Fruit fly (Drosophila melanogaster) whole organism, embryonic: ENCODE measurements around the gene CG31068.

Experiments used
- CG10209 ChIP-seq: fragments of 200-800 bp; sonication (Bioruptor generic); optimal IDR thresholded peaks from 3 replicates; lab custom pipeline; 2017; ENCODE audit warnings: missing biosample characterization, mild to moderate bottlenecking, missing genetic modification characterization, missing genetic modification reagents
- CG14050 ChIP-seq: fragments of 200-800 bp; sonication (Bioruptor generic); IDR thresholded peaks from 3 replicates; pipeline ENCODE4 v1.3.6; 2022; ENCODE audit warnings: missing biosample characterization, missing genetic modification characterization
- CG17328 ChIP-seq: fragments of 200-800 bp; sonication (Bioruptor generic); IDR thresholded peaks from 2 replicates; pipeline ENCODE4 v1.3.6; 2022; ENCODE audit warnings: missing biosample characterization, missing genetic modification characterization
- CG32767 ChIP-seq: fragments of 200-800 bp; sonication (Bioruptor generic); IDR thresholded peaks from 2 replicates; pipeline ENCODE4 v1.3.6; 2022; ENCODE audit warnings: missing biosample characterization, missing genetic modification characterization
- CG7987 ChIP-seq: fragments of 200-800 bp; sonication (Bioruptor generic); optimal IDR thresholded peaks from 2 replicates; lab custom pipeline; 2018; ENCODE audit warnings: missing biosample characterization, mild to moderate bottlenecking, missing genetic modification characterization, moderate library complexity
- CG8359 ChIP-seq: fragments of 200-800 bp; sonication (Bioruptor generic); optimal IDR thresholded peaks from 2 replicates; lab custom pipeline; 2017; ENCODE audit warnings: missing biosample characterization, mild to moderate bottlenecking, missing genetic modification characterization, borderline replicate concordance
- NfI ChIP-seq: fragments of 200-800 bp; sonication (Bioruptor generic); optimal IDR thresholded peaks from 3 replicates; lab custom pipeline; 2018; ENCODE audit warnings: missing biosample characterization, mild to moderate bottlenecking, missing genetic modification characterization, moderate library complexity
- bcd ChIP-seq: fragments of 200-800 bp; sonication (Bioruptor generic); optimal IDR thresholded peaks from 2 replicates; lab custom pipeline; 2017; ENCODE audit warnings: missing biosample characterization, mild to moderate bottlenecking, missing genetic modification characterization
- bowl ChIP-seq: fragments of 200-800 bp; sonication (Bioruptor generic); IDR thresholded peaks from 2 replicates; pipeline ENCODE4 v1.3.6; 2022; ENCODE audit warnings: missing biosample characterization, missing genetic modification characterization
- caup ChIP-seq: fragments of 200-800 bp; sonication (Bioruptor generic); optimal IDR thresholded peaks from 3 replicates; lab custom pipeline; 2017; ENCODE audit warnings: missing biosample characterization, mild to moderate bottlenecking, missing genetic modification characterization, moderate library complexity; ENCODE audit not compliant: severe bottlenecking
- lilli ChIP-seq: fragments of 200-800 bp; sonication (Bioruptor generic); optimal IDR thresholded peaks from 3 replicates; lab custom pipeline; 2016; ENCODE audit warnings: missing biosample characterization, missing genetic modification characterization
- salm ChIP-seq: fragments of 200-800 bp; sonication (Bioruptor generic); optimal IDR thresholded peaks from 2 replicates; lab custom pipeline; 2018; ENCODE audit warnings: missing biosample characterization, mild to moderate bottlenecking, missing genetic modification characterization
- zfh2 ChIP-seq: fragments of 200-800 bp; sonication (Bioruptor generic); optimal IDR thresholded peaks from 2 replicates; lab custom pipeline; 2016; ENCODE audit warnings: missing biosample characterization, missing genetic modification characterization

- TF ChIP-seq CG14050 (GFP tag; lab: Robert Waterston, UW) (no peak), bowl (GFP tag; lab: Robert Waterston, UW) (no peak), CG7987 (GFP tag; lab: Kevin White, UChicago) (no peak), caup (no peak), zfh2 (no peak), lilli (GFP tag; lab: Kevin White, UChicago) (no peak), bcd (GFP tag; lab: Kevin White, UChicago) (no peak), CG17328 (GFP tag; lab: Robert Waterston, UW) (no peak), CG10209 (GFP tag; lab: Kevin White, UChicago) (no peak), CG32767 (no peak), salm (tag; lab: Kevin White, UChicago) (no peak), CG8359 (GFP tag; lab: Kevin White, UChicago) (no peak), NfI (GFP tag; lab: Kevin White, UChicago) (no peak)
Observed at dm6 chr3R:27229368-27229767, 4.1 kb upstream of the CG31068 start, which contains the start of gene CG42814.
